Worm (Caenorhabditis elegans): Measurements from ENCODE around the gene Y55F3AM.5.

Gene Y55F3AM.5

ce11 chrIV:957820-958219, 41.2 kb upstream of the Y55F3AM.5 start (continued):
- TF ChIP-seq alr-1 (tag; optimal IDR thresholded peaks at IDR 0.05; ENCODE audit: borderline replicate concordance) (no peak), ets-5 (GFP tag; IDR thresholded peaks at IDR 0.05) (no peak), blmp-1 (tag; optimal IDR thresholded peaks at IDR 0.05) (peak; percentile 73), skn-1 (tag; optimal IDR thresholded peaks at IDR 0.05) (peak; percentile 4), snpc-4 (tag; optimal IDR thresholded peaks at IDR 0.05) (peak; percentile 27), aha-1 (tag; optimal IDR thresholded peaks at IDR 0.05) (no peak), ceh-90 (tag; optimal IDR thresholded peaks at IDR 0.05) (no peak), fos-1 (tag; optimal IDR thresholded peaks at IDR 0.05) (no peak), F16B12.6 (tag; optimal IDR thresholded peaks at IDR 0.05) (no peak), pag-3 (tag; optimal IDR thresholded peaks at IDR 0.05; ENCODE audit: borderline replicate concordance, insufficient read depth) (no peak), ceh-82 (tag; optimal IDR thresholded peaks at IDR 0.05) (peak in 2 of 3 experiments; percentile 3 to 22), mdl-1 (tag; optimal IDR thresholded peaks at IDR 0.05) (peak in 1 of 2 experiments; percentile 67), aly-2 (tag; optimal IDR thresholded peaks at IDR 0.05) (no peak), fkh-8 (tag; optimal IDR thresholded peaks at IDR 0.05) (no peak), C16A3.4 (tag; optimal IDR thresholded peaks at IDR 0.05) (peak; percentile 39), ces-1 (GFP tag; optimal IDR thresholded peaks at IDR 0.05) (no peak), nhr-77 (tag; optimal IDR thresholded peaks at IDR 0.05) (peak; percentile 26), nhr-47 (tag; optimal IDR thresholded peaks at IDR 0.05) (peak; percentile 68), nhr-90 (tag; optimal IDR thresholded peaks at IDR 0.05; ENCODE audit: poor library complexity) (peak; percentile 79), nhr-19 (GFP tag; conservative IDR thresholded peaks at IDR 0.05) (peak; percentile 79), vab-15 (tag; optimal IDR thresholded peaks at IDR 0.05) (peak; percentile 8), elt-3 (tag; optimal IDR thresholded peaks at IDR 0.05) (peak in 4 of 6 experiments; percentile 10 to 72 (median 38)), swsn-7 (tag; optimal IDR thresholded peaks at IDR 0.05) (peak; percentile 67), ceh-88 (GFP tag; IDR thresholded peaks at IDR 0.05) (no peak), lin-15B (tag; optimal IDR thresholded peaks at IDR 0.05) (no peak), nhr-85 (tag) (peak; percentile 96), snu-23 (GFP tag; optimal IDR thresholded peaks at IDR 0.05) (peak; percentile 89), nhr-71 (tag; optimal IDR thresholded peaks at IDR 0.05) (peak; percentile 92), rnt-1 (tag; optimal IDR thresholded peaks at IDR 0.05) (peak; percentile 80), nhr-76 (tag; optimal IDR thresholded peaks at IDR 0.05) (no peak), ama-1 (optimal IDR thresholded peaks at IDR 0.05) (no peak), hpl-2 (GFP tag; optimal IDR thresholded peaks at IDR 0.05) (peak; percentile 7), nhr-20 (tag; optimal IDR thresholded peaks at IDR 0.05) (peak; percentile 86), lin-13 (GFP tag; optimal IDR thresholded peaks at IDR 0.05) (no peak), sox-4 (tag; optimal IDR thresholded peaks at IDR 0.05) (no peak), lin-39 (tag; optimal IDR thresholded peaks at IDR 0.05) (peak; percentile 58), tlp-1 (tag; optimal IDR thresholded peaks at IDR 0.05) (no peak), ceh-63 (GFP tag; optimal IDR thresholded peaks at IDR 0.05) (no peak), zip-4 (GFP tag; optimal IDR thresholded peaks at IDR 0.05) (peak; percentile 6), C04F5.9 (tag; optimal IDR thresholded peaks at IDR 0.05) (peak; percentile 20), jun-1 (tag; optimal IDR thresholded peaks at IDR 0.05) (peak; percentile 68), dpl-1 (GFP tag; optimal IDR thresholded peaks at IDR 0.05) (peak; percentile 41 to 59 (median 55)), irx-1 (tag; optimal IDR thresholded peaks at IDR 0.05) (peak; percentile 64), isw-1 (GFP tag; IDR thresholded peaks at IDR 0.05) (no peak), unc-30 (tag; optimal IDR thresholded peaks at IDR 0.05) (no peak), mab-9 (GFP tag; IDR thresholded peaks at IDR 0.05) (no peak), lir-3 (tag; optimal IDR thresholded peaks at IDR 0.05; ENCODE audit: poor library complexity) (no peak), efl-3 (GFP tag; optimal IDR thresholded peaks at IDR 0.05) (peak; percentile 27), sptf-1 (tag; optimal IDR thresholded peaks at IDR 0.05) (no peak), pqm-1 (tag; optimal IDR thresholded peaks at IDR 0.05) (no peak), sup-37 (GFP tag; optimal IDR thresholded peaks at IDR 0.05) (no peak)
